Worm (Caenorhabditis elegans) whole organism, young adult: Measurements from ENCODE around the gene C01B9.4.
"Not testable (repeated sequence)": the region's sequence is repeated elsewhere in the genome, so short reads cannot be mapped to it uniquely, and the experiment has no call there.

Source experiments
- B0019.2 ChIP-seq: fragments of 200-800 bp; sonication (Bioruptor generic); conservative IDR thresholded peaks from 2 replicates; pipeline ENCODE4 v1.3.6; 2022; ENCODE audit warnings: missing genetic modification reagents, missing genetic modification characterization, missing compliant biosample characterization
- B0336.3 ChIP-seq: fragments of 200-800 bp; sonication (Bioruptor generic); IDR thresholded peaks from 2 replicates; pipeline ENCODE4 v1.3.6; 2022; ENCODE audit warnings: missing genetic modification characterization, missing compliant biosample characterization
- C06A6.2 ChIP-seq: fragments of 200-800 bp; sonication (Bioruptor generic); conservative IDR thresholded peaks from 2 replicates; pipeline ENCODE4 v1.3.6; 2022; ENCODE audit warnings: missing genetic modification characterization, missing compliant biosample characterization
- D2030.7 ChIP-seq: fragments of 200-800 bp; sonication (Bioruptor generic); IDR thresholded peaks from 2 replicates; pipeline ENCODE4 v1.3.6; 2022; ENCODE audit warnings: missing genetic modification reagents, missing genetic modification characterization, missing compliant biosample characterization
- F23B12.7 ChIP-seq: sonication (generic microtip); optimal IDR thresholded peaks from 2 replicates; lab custom pipeline; 2017; ENCODE audit warnings: missing genetic modification characterization, mild to moderate bottlenecking, missing compliant biosample characterization, antibody characterized with exemption, moderate library complexity; ENCODE audit not compliant: insufficient read depth
- F33H1.4 ChIP-seq: fragments of 200-800 bp; sonication (Bioruptor generic); IDR thresholded peaks from 2 replicates; pipeline ENCODE4 v1.3.6; 2022; ENCODE audit warnings: missing genetic modification reagents, missing genetic modification characterization, missing compliant biosample characterization
- F49E8.2 ChIP-seq: sonication (generic microtip); optimal IDR thresholded peaks from 3 replicates; lab custom pipeline; 2017; ENCODE audit warnings: missing genetic modification characterization, mild to moderate bottlenecking, missing compliant biosample characterization, antibody characterized with exemption, moderate library complexity; ENCODE audit not compliant: insufficient read depth
- K11D2.4 ChIP-seq: fragments of 200-800 bp; sonication (Bioruptor generic); IDR thresholded peaks from 2 replicates; pipeline ENCODE4 v1.3.6; 2022; ENCODE audit warnings: missing genetic modification reagents, missing genetic modification characterization, missing compliant biosample characterization
- Y53G8AR.9 ChIP-seq: fragments of 200-800 bp; sonication (Bioruptor generic); conservative IDR thresholded peaks from 2 replicates; pipeline ENCODE4 v1.3.6; 2022; ENCODE audit warnings: missing genetic modification reagents, missing genetic modification characterization, missing compliant biosample characterization
- ama-1 ChIP-seq, 3 experiments: fragments of 150-350 bp in 1 of 3; sonication (generic microtip) in 2 of 3; optimal IDR thresholded peaks; 2 replicates each; lab custom pipeline; 2014 to 2018; ENCODE audit warnings: missing biosample characterization in 2 of 3, missing genetic modification characterization in 2 of 3, missing genetic modification reagents in 2 of 3
- aptf-2 ChIP-seq: fragments of 200-800 bp; sonication (Bioruptor generic); conservative IDR thresholded peaks from 2 replicates; pipeline ENCODE4 v1.3.6; 2022; ENCODE audit warnings: missing genetic modification reagents, missing genetic modification characterization, missing compliant biosample characterization
- aptf-3 ChIP-seq: fragments of 200-800 bp; sonication (Bioruptor generic); IDR thresholded peaks from 2 replicates; pipeline ENCODE4 v1.3.6; 2022; ENCODE audit warnings: missing genetic modification characterization, missing compliant biosample characterization
- attf-5 ChIP-seq: fragments of 200-800 bp; sonication (Bioruptor generic); optimal IDR thresholded peaks from 2 replicates; lab custom pipeline; 2018; ENCODE audit warnings: mild to moderate bottlenecking, missing genetic modification characterization, missing compliant biosample characterization
- attf-6 ChIP-seq: fragments of 200-800 bp; sonication (Bioruptor generic); IDR thresholded peaks from 2 replicates; pipeline ENCODE4 v1.3.6; 2022; ENCODE audit warnings: missing genetic modification reagents, missing genetic modification characterization, missing compliant biosample characterization
- cebp-1 ChIP-seq, 2 experiments: fragments of 200-800 bp in 1 of 2; sonication (Bioruptor generic) in 1 of 2; sonication (generic microtip) in 1 of 2; IDR thresholded peaks in 1 of 2; optimal IDR thresholded peaks in 1 of 2; 2 replicates each; pipeline versions ENCODE4 v1.3.6 to Lab custom; 2017 to 2022; ENCODE audit warnings: missing compliant biosample characterization in 2 of 2, missing genetic modification characterization in 2 of 2, mild to moderate bottlenecking in 1 of 2, missing genetic modification reagents in 1 of 2, moderate library complexity in 1 of 2
- dox-1 ChIP-seq: fragments of 200-800 bp; sonication (Bioruptor generic); IDR thresholded peaks from 2 replicates; pipeline ENCODE4 v1.3.6; 2022; ENCODE audit warnings: missing genetic modification reagents, missing genetic modification characterization, missing compliant biosample characterization
- dpff-1 ChIP-seq: sonication (generic microtip); optimal IDR thresholded peaks from 2 replicates; lab custom pipeline; 2017; ENCODE audit warnings: mild to moderate bottlenecking, missing genetic modification characterization, missing compliant biosample characterization
- efl-1 ChIP-seq: fragments of 150-350 bp; optimal IDR thresholded peaks from 2 replicates; lab custom pipeline; 2014; ENCODE audit warnings: missing biosample characterization, missing genetic modification reagents, missing genetic modification characterization
- egl-18 ChIP-seq: fragments of 200-800 bp; sonication (Bioruptor generic); IDR thresholded peaks from 2 replicates; pipeline ENCODE4 v1.3.6; 2022; ENCODE audit warnings: missing genetic modification reagents, missing genetic modification characterization, missing compliant biosample characterization
- egrh-3 ChIP-seq: fragments of 200-800 bp; sonication (Bioruptor generic); IDR thresholded peaks from 2 replicates; pipeline ENCODE4 v1.3.6; 2022; ENCODE audit warnings: missing genetic modification reagents, missing genetic modification characterization, missing compliant biosample characterization
- him-1 ChIP-seq: sonication (generic microtip); optimal IDR thresholded peaks from 2 replicates; lab custom pipeline; 2016; ENCODE audit warnings: missing genotype, missing genetic modification reagents, missing genetic modification characterization, missing compliant biosample characterization
- hmg-1.2 ChIP-seq: fragments of 200-800 bp; sonication (Bioruptor generic); IDR thresholded peaks from 2 replicates; pipeline ENCODE4 v1.3.6; 2022; ENCODE audit warnings: missing genetic modification reagents, missing genetic modification characterization, missing compliant biosample characterization
- lin-26 ChIP-seq: fragments of 200-800 bp; sonication (Bioruptor generic); IDR thresholded peaks from 2 replicates; pipeline ENCODE4 v1.3.6; 2022; ENCODE audit warnings: missing genetic modification reagents, missing genetic modification characterization, missing compliant biosample characterization
- madf-6 ChIP-seq: fragments of 200-800 bp; sonication (Bioruptor generic); IDR thresholded peaks from 2 replicates; pipeline ENCODE4 v1.3.6; 2022; ENCODE audit warnings: missing genetic modification reagents, missing genetic modification characterization, missing compliant biosample characterization
- mcd-1 ChIP-seq: fragments of 200-800 bp; sonication (Bioruptor generic); IDR thresholded peaks from 2 replicates; pipeline ENCODE4 v1.3.6; 2022; ENCODE audit warnings: missing genetic modification reagents, missing genetic modification characterization, missing compliant biosample characterization
- mxl-1 ChIP-seq: sonication (generic microtip); optimal IDR thresholded peaks from 2 replicates; lab custom pipeline; 2016; ENCODE audit warnings: missing genetic modification characterization, missing compliant biosample characterization
- nfya-1 ChIP-seq: sonication (generic microtip); optimal IDR thresholded peaks from 2 replicates; lab custom pipeline; 2017; ENCODE audit warnings: antibody characterized with exemption, missing compliant biosample characterization, missing genetic modification characterization, borderline replicate concordance; ENCODE audit not compliant: insufficient read depth
- rcor-1 ChIP-seq: fragments of 200-800 bp; sonication (Bioruptor generic); IDR thresholded peaks from 2 replicates; pipeline ENCODE4 v1.3.6; 2022; ENCODE audit warnings: missing genetic modification reagents, missing genetic modification characterization, missing compliant biosample characterization
- rpc-1 ChIP-seq, 2 experiments: fragments of 150-350 bp in 1 of 2; sonication (generic microtip) in 1 of 2; optimal IDR thresholded peaks; 2 replicates each; lab custom pipeline; 2014 to 2018; ENCODE audit warnings: missing biosample characterization in 1 of 2, missing genetic modification characterization in 1 of 2, missing genetic modification reagents in 1 of 2, missing genotype in 1 of 2
- snpc-1.1 ChIP-seq: sonication (generic microtip); optimal IDR thresholded peaks from 2 replicates; lab custom pipeline; 2017; ENCODE audit warnings: missing genetic modification characterization, mild to moderate bottlenecking, missing compliant biosample characterization, antibody characterized with exemption, moderate library complexity, missing genotype, missing genetic modification reagents; ENCODE audit not compliant: insufficient read depth
- snpc-1.3 ChIP-seq: sonication (generic microtip); optimal IDR thresholded peaks from 2 replicates; lab custom pipeline; 2017; ENCODE audit warnings: missing genetic modification characterization, mild to moderate bottlenecking, missing compliant biosample characterization, antibody characterized with exemption, moderate library complexity, missing genotype, missing genetic modification reagents; ENCODE audit not compliant: insufficient read depth
- snpc-4 ChIP-seq, 5 experiments: fragments of 150-350 bp in 1 of 5; sonication (generic microtip) in 4 of 5; optimal IDR thresholded peaks; 2 replicates each; lab custom pipeline; 2014 to 2018; ENCODE audit warnings: missing genetic modification characterization in 5 of 5, missing biosample characterization in 3 of 5, antibody characterized with exemption in 2 of 5, mild to moderate bottlenecking in 2 of 5, missing compliant biosample characterization in 2 of 5, missing genotype in 2 of 5, moderate library complexity in 2 of 5, missing genetic modification reagents in 1 of 5
- tlf-1 ChIP-seq: fragments of 200-800 bp; sonication (Bioruptor generic); optimal IDR thresholded peaks from 2 replicates; lab custom pipeline; 2018; ENCODE audit warnings: mild to moderate bottlenecking, missing genetic modification characterization, missing compliant biosample characterization
- unc-130 ChIP-seq: sonication (generic microtip); optimal IDR thresholded peaks from 2 replicates; lab custom pipeline; 2016; ENCODE audit warnings: missing genetic modification reagents, missing genetic modification characterization, missing compliant biosample characterization
- zfh-2 ChIP-seq: fragments of 200-800 bp; sonication (Bioruptor generic); conservative IDR thresholded peaks from 2 replicates; pipeline ENCODE4 v1.3.6; 2022; ENCODE audit warnings: missing genetic modification reagents, missing genetic modification characterization, missing compliant biosample characterization
- ztf-18 ChIP-seq: sonication (generic microtip); optimal IDR thresholded peaks from 2 replicates; lab custom pipeline; 2016; ENCODE audit warnings: missing genotype, mild to moderate bottlenecking, missing genetic modification characterization, missing compliant biosample characterization
- ztf-28 ChIP-seq: fragments of 200-800 bp; sonication (Bioruptor generic); IDR thresholded peaks from 2 replicates; pipeline ENCODE4 v1.3.6; 2022; ENCODE audit warnings: missing genetic modification reagents, missing genetic modification characterization, missing compliant biosample characterization

Gene C01B9.4

ce11 chrII:13783880-13784279 is at the start of gene C01B9.4:
C01B9.4 (minus strand) TSS chrII:13783980.
- TF ChIP-seq rpc-1 (optimal IDR thresholded peaks at IDR 0.05; lab: Kevin White, UChicago) (no peak), rpc-1 (tag; optimal IDR thresholded peaks at IDR 0.05; lab: Kevin White, UChicago) (peak; percentile 28), mxl-1 (no peak)

ce11 chrII:13833505-13833904 is 49.7 kb upstream of the C01B9.4 start, which contains the start of gene F08G2.5:
F08G2.5 (minus strand) TSS chrII:13833631.
- no peak for TF ChIP-seq cebp-1 (GFP tag; IDR thresholded peaks at IDR 0.05; lab: Robert Waterston, UW)
- no peak for TF ChIP-seq cebp-1 (tag; optimal IDR thresholded peaks at IDR 0.05; lab: Kevin White, UChicago)
- TF ChIP-seq egl-18 (GFP tag; lab: Robert Waterston, UW), result no peak
- TF ChIP-seq B0336.3 (GFP tag; lab: Robert Waterston, UW), result no peak
- 0 out of 2 replicates have a peak, but pooled peaks have one; percentile 7 for TF ChIP-seq C06A6.2
- TF ChIP-seq mxl-1, result no peak
- no peak for TF ChIP-seq F23B12.7 (tag; lab: Kevin White, UChicago)

- TF ChIP-seq snpc-4 (GFP tag; optimal IDR thresholded peaks at IDR 0.05; lab: Kevin White, UChicago) (no peak), snpc-4 (tag; optimal IDR thresholded peaks at IDR 0.05; lab: Kevin White, UChicago) (peak in 2 of 4 experiments; percentile 41 to 69), dpff-1 (tag; lab: Kevin White, UChicago) (no peak), nfya-1 (tag; lab: Kevin White, UChicago) (no peak), snpc-1.1 (tag; lab: Kevin White, UChicago) (peak; percentile 63), dox-1 (GFP tag; lab: Robert Waterston, UW) (no peak), K11D2.4 (no peak), ztf-18 (tag; lab: Kevin White, UChicago) (no peak)
Observed at ce11 chrII:13830255-13830654, 46.5 kb upstream of the C01B9.4 start, which contains the start of gene F08G2.4. F08G2.4 (plus strand) TSS chrII:13830602.

- TF ChIP-seq madf-6 (GFP tag; lab: Robert Waterston, UW), result peak; percentile 84
- TF ChIP-seq Y53G8AR.9 (GFP tag; lab: Robert Waterston, UW), result peak; percentile 71; the same call in 1 of the 2 replicates
- TF ChIP-seq dox-1 (GFP tag; lab: Robert Waterston, UW), result peak; percentile 88
- peak; percentile 11; the same call in 1 of the 2 replicates for TF ChIP-seq B0019.2 (GFP tag; lab: Robert Waterston, UW)
- peak; percentile 89 for TF ChIP-seq ztf-28 (GFP tag; lab: Robert Waterston, UW)
- peak; percentile 85 for TF ChIP-seq F49E8.2
- peak; percentile 88 for TF ChIP-seq lin-26 (GFP tag; lab: Robert Waterston, UW)
- TF ChIP-seq attf-6 (GFP tag; lab: Robert Waterston, UW), result peak; percentile 95
- peak; percentile 90 for TF ChIP-seq aptf-2
- peak; percentile 47 for TF ChIP-seq efl-1 (GFP tag; lab: Kevin White, UChicago)
- TF ChIP-seq aptf-3 (GFP tag; lab: Robert Waterston, UW), result 0 out of 2 replicates have a peak, but pooled peaks have one; percentile 46
- TF ChIP-seq zfh-2, result peak; percentile 69
- peak; percentile 59 for TF ChIP-seq F33H1.4 (GFP tag; lab: Robert Waterston, UW)
- peak; percentile 64; the same call in 1 of the 2 replicates for TF ChIP-seq mcd-1 (GFP tag; lab: Robert Waterston, UW)
- TF ChIP-seq attf-5 (GFP tag; lab: Kevin White, UChicago), result peak; percentile 63
- TF ChIP-seq ama-1 (optimal IDR thresholded peaks at IDR 0.05; lab: Kevin White, UChicago), result peak; percentile 25
- TF ChIP-seq ama-1 (GFP tag; optimal IDR thresholded peaks at IDR 0.05; lab: Kevin White, UChicago), result not testable (repeated sequence)
- TF ChIP-seq snpc-1.3 (tag; lab: Kevin White, UChicago), result peak; percentile 45
- 0 out of 2 replicates have a peak, but pooled peaks have one; percentile 22 for TF ChIP-seq egrh-3 (GFP tag; lab: Robert Waterston, UW)
- peak; percentile 29 for TF ChIP-seq unc-130 (GFP tag; lab: Kevin White, UChicago)
- peak; percentile 48 for TF ChIP-seq him-1 (tag; lab: Kevin White, UChicago)
- peak; percentile 13 for TF ChIP-seq tlf-1 (GFP tag; lab: Kevin White, UChicago)
- peak; percentile 81 for TF ChIP-seq B0336.3 (GFP tag; lab: Robert Waterston, UW)
- TF ChIP-seq hmg-1.2, result peak; percentile 88
- TF ChIP-seq snpc-1.1 (tag; lab: Kevin White, UChicago), result peak; percentile 90
- TF ChIP-seq rcor-1 (GFP tag; lab: Robert Waterston, UW), result peak; percentile 89
- peak; percentile 97 for TF ChIP-seq D2030.7
Observed at ce11 chrII:13829123-13829996, 45.6 kb upstream of the C01B9.4 start.
